Worm (Caenorhabditis elegans): ENCODE data around the gene let-2.

DNA sequence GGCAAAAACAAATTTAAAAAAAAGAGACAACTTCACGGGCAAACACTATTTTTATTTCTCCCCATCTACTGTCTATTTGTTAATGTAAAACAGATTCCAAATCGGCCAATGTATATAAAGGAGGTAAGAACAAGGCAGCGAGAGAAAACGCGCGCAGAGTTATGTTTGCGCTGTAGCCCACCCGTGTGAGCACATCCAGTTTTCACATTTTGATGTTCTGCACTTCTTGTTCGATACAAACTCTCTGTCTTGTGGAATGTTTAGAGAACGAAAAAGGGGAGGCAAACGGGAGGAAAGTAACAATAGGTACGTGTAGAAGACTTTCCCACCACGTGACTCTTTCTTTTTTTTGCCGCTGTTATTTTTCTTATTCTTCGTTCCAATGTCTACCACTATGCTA lies 36.6 kb downstream of the let-2 start:
- no peak for TF ChIP-seq tbx-37 (GFP tag; conservative IDR thresholded peaks at IDR 0.05)
- TF ChIP-seq tbx-11 (GFP tag; IDR thresholded peaks at IDR 0.05) = no peak
- no peak for TF ChIP-seq aly-1 (tag; optimal IDR thresholded peaks at IDR 0.05)
- TF ChIP-seq ama-1 (optimal IDR thresholded peaks at IDR 0.05) = no peak
- TF ChIP-seq hmbx-1 (tag; optimal IDR thresholded peaks at IDR 0.05) = no peak
- no peak for TF ChIP-seq pes-1 (GFP tag; IDR thresholded peaks at IDR 0.05)
- no peak for TF ChIP-seq flt-1 (GFP tag; IDR thresholded peaks at IDR 0.05)
- TF ChIP-seq hnd-1 (tag; optimal IDR thresholded peaks at IDR 0.05) = no peak
- TF ChIP-seq ceh-13 (GFP tag; optimal IDR thresholded peaks at IDR 0.05) = no peak
- TF ChIP-seq B0310.2 (tag; optimal IDR thresholded peaks at IDR 0.05) = no peak
